Worm (Caenorhabditis elegans): Measurements from ENCODE around the gene sra-39.

DNA sequence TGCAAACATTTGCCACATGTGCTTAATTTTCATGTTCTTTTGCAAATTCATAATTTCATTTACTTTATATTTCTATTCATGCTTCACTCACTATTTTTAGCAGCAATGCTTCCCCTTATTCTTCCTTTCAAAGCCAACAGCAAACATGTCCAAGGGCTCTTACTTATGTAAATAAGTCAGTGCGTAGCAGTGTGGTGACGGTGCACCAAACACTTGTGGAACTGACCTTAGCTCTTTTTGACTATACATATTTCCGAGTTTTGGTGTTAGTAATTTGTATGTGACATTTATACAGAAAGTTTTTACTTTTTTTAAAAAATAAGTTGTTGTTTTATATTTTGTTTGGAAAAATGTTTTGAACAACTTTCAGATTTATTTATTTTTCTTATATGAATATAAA, 41.9 kb upstream of the sra-39 start:
- no peak for TF ChIP-seq pqm-1 (tag; optimal IDR thresholded peaks at IDR 0.05)
- TF ChIP-seq daf-12 (tag; optimal IDR thresholded peaks at IDR 0.05), result no peak
- no peak for TF ChIP-seq lin-39 (tag; optimal IDR thresholded peaks at IDR 0.05)
- TF ChIP-seq unc-62 (GFP tag; optimal IDR thresholded peaks at IDR 0.05), result no peak
- TF ChIP-seq ama-1 (optimal IDR thresholded peaks at IDR 0.05), result no peak
- no peak for TF ChIP-seq zag-1 (tag; optimal IDR thresholded peaks at IDR 0.05)
- no peak for TF ChIP-seq lsy-12 (tag; optimal IDR thresholded peaks at IDR 0.05)
- no peak for TF ChIP-seq pha-4 (tag; optimal IDR thresholded peaks at IDR 0.05)
- TF ChIP-seq nhr-76 (tag; optimal IDR thresholded peaks at IDR 0.05), result no peak
- TF ChIP-seq snpc-4 (tag; optimal IDR thresholded peaks at IDR 0.05), result no peak
- no peak for TF ChIP-seq sea-2 (GFP tag; optimal IDR thresholded peaks at IDR 0.05)
- no peak for TF ChIP-seq fkh-10 (GFP tag; optimal IDR thresholded peaks at IDR 0.05)

Data from whole organism, L3 larva.